Worm (Caenorhabditis elegans): ENCODE results near the gene C35B1.9.

- TF ChIP-seq unc-62 (GFP tag; optimal IDR thresholded peaks at IDR 0.05) (no peak), tbx-2 (tag; optimal IDR thresholded peaks at IDR 0.05) (no peak), nfya-1 (tag; optimal IDR thresholded peaks at IDR 0.05; ENCODE audit: insufficient read depth) (peak; percentile 19), nhr-25 (tag; optimal IDR thresholded peaks at IDR 0.05) (no peak), nhr-237 (tag; optimal IDR thresholded peaks at IDR 0.05) (no peak), nhr-77 (tag; optimal IDR thresholded peaks at IDR 0.05) (no peak)
These were observed 19.0 kb upstream of the C35B1.9 start for ce11 chrIV:4099773-4100172.
